Worm (Caenorhabditis elegans) whole organism, L1 larva: ENCODE measurements around the gene rpn-12.
A peak's percentile ranks its signal among the peaks of the same experiment; 100 is the strongest.

Experiments used
- C04F5.9 ChIP-seq: sonication (generic microtip); optimal IDR thresholded peaks from 2 replicates; lab custom pipeline; 2016; ENCODE audit warnings: missing genetic modification characterization, missing compliant biosample characterization
- C34B4.2 ChIP-seq: sonication (generic microtip); optimal IDR thresholded peaks from 2 replicates; lab custom pipeline; 2017; ENCODE audit warnings: mild to moderate bottlenecking, missing genetic modification characterization, missing compliant biosample characterization
- F16B12.6 ChIP-seq: fragments of 150-350 bp; optimal IDR thresholded peaks from 2 replicates; lab custom pipeline; 2014; ENCODE audit warnings: missing biosample characterization, missing genetic modification characterization
- Y116A8C.19 ChIP-seq: sonication (generic microtip); optimal IDR thresholded peaks from 2 replicates; lab custom pipeline; 2016; ENCODE audit warnings: missing compliant biosample characterization, missing genetic modification characterization, borderline replicate concordance
- aly-2 ChIP-seq: fragments of 150-350 bp; optimal IDR thresholded peaks from 2 replicates; lab custom pipeline; 2014; ENCODE audit warnings: missing biosample characterization, missing genetic modification characterization
- blmp-1 ChIP-seq: fragments of 150-350 bp; optimal IDR thresholded peaks from 2 replicates; lab custom pipeline; 2014; ENCODE audit warnings: missing biosample characterization, missing genetic modification characterization
- ceh-8 ChIP-seq: fragments of 200-800 bp; sonication (Bioruptor generic); optimal IDR thresholded peaks from 2 replicates; lab custom pipeline; 2018; ENCODE audit warnings: mild to moderate bottlenecking, missing genetic modification characterization, moderate library complexity, missing compliant biosample characterization
- ceh-88 ChIP-seq: fragments of 200-800 bp; sonication (Bioruptor generic); IDR thresholded peaks from 2 replicates; pipeline ENCODE4 v1.3.6; 2022; ENCODE audit warnings: missing genetic modification characterization, missing compliant biosample characterization
- dpl-1 ChIP-seq, 3 experiments: fragments of 150-350 bp in 2 of 3; sonication (generic microtip) in 1 of 3; optimal IDR thresholded peaks; 2 replicates each; lab custom pipeline; 2014 to 2017; ENCODE audit warnings: missing biosample characterization in 3 of 3, missing genetic modification characterization in 3 of 3, missing genetic modification reagents in 3 of 3
- efl-1 ChIP-seq, 4 experiments: fragments of 150-350 bp; optimal IDR thresholded peaks in 3 of 4; peaks in 1 of 4; 1 replicate in 1 of 4; 2 replicates in 3 of 4; lab custom pipeline; 2014; ENCODE audit warnings: missing biosample characterization in 2 of 4, missing genetic modification characterization in 2 of 4, missing genetic modification reagents in 2 of 4
- efl-3 ChIP-seq: fragments of 200-800 bp; sonication (Bioruptor generic); optimal IDR thresholded peaks from 2 replicates; lab custom pipeline; 2018; ENCODE audit warnings: mild to moderate bottlenecking, missing genetic modification characterization, missing compliant biosample characterization
- egl-27 ChIP-seq, 2 experiments: fragments of 150-350 bp in 1 of 2; sonication (generic microtip); optimal IDR thresholded peaks; 3 replicates each; lab custom pipeline; 2017 to 2018; ENCODE audit warnings: missing biosample characterization in 2 of 2, missing genetic modification characterization in 2 of 2, missing genetic modification reagents in 2 of 2
- ets-5 ChIP-seq: fragments of 200-800 bp; sonication (Bioruptor generic); IDR thresholded peaks from 2 replicates; pipeline ENCODE4 v1.3.6; 2022; ENCODE audit warnings: missing genetic modification characterization, missing compliant biosample characterization
- fkh-8 ChIP-seq: sonication (generic microtip); optimal IDR thresholded peaks from 2 replicates; lab custom pipeline; 2016; ENCODE audit warnings: mild to moderate bottlenecking, missing genetic modification characterization, missing compliant biosample characterization
- fos-1 ChIP-seq: fragments of 150-350 bp; optimal IDR thresholded peaks from 2 replicates; lab custom pipeline; 2014; ENCODE audit warnings: missing biosample characterization, missing genetic modification characterization
- hlh-4 ChIP-seq: sonication (generic microtip); optimal IDR thresholded peaks from 2 replicates; lab custom pipeline; 2016; ENCODE audit warnings: mild to moderate bottlenecking, missing genetic modification characterization, missing compliant biosample characterization
- hpl-2 ChIP-seq: fragments of 150-350 bp; optimal IDR thresholded peaks from 2 replicates; lab custom pipeline; 2014; ENCODE audit warnings: missing biosample characterization, missing genetic modification reagents, missing genetic modification characterization
- irx-1 ChIP-seq: sonication (generic microtip); optimal IDR thresholded peaks from 2 replicates; lab custom pipeline; 2016; ENCODE audit warnings: missing genetic modification characterization, missing compliant biosample characterization
- isw-1 ChIP-seq: fragments of 200-800 bp; sonication (Bioruptor generic); IDR thresholded peaks from 2 replicates; pipeline ENCODE4 v1.3.6; 2022; ENCODE audit warnings: missing genetic modification characterization, missing compliant biosample characterization
- jun-1 ChIP-seq: fragments of 150-350 bp; optimal IDR thresholded peaks from 2 replicates; lab custom pipeline; 2014; ENCODE audit warnings: missing biosample characterization, missing genetic modification reagents, missing genetic modification characterization
- lsy-2 ChIP-seq, 2 experiments: fragments of 150-350 bp; optimal IDR thresholded peaks; 2 replicates each; lab custom pipeline; 2014; ENCODE audit warnings: missing biosample characterization in 2 of 2, missing genetic modification characterization in 2 of 2
- mdl-1 ChIP-seq, 2 experiments: fragments of 150-350 bp; optimal IDR thresholded peaks; 2 replicates each; lab custom pipeline; 2014 to 2017; ENCODE audit warnings: missing biosample characterization in 2 of 2, missing genetic modification characterization in 2 of 2, inconsistent platforms in 1 of 2
- mef-2 ChIP-seq: fragments of 150-350 bp; optimal IDR thresholded peaks from 2 replicates; lab custom pipeline; 2014; ENCODE audit warnings: missing biosample characterization, missing genetic modification characterization
- mep-1 ChIP-seq: fragments of 150-350 bp; optimal IDR thresholded peaks from 2 replicates; lab custom pipeline; 2014; ENCODE audit warnings: missing biosample characterization, missing genetic modification characterization
- nhr-19 ChIP-seq: fragments of 200-800 bp; sonication (Bioruptor generic); conservative IDR thresholded peaks from 2 replicates; pipeline ENCODE4 v1.3.6; 2022; ENCODE audit warnings: missing genetic modification characterization, missing compliant biosample characterization
- nhr-20 ChIP-seq: sonication (generic microtip); optimal IDR thresholded peaks from 2 replicates; lab custom pipeline; 2016; ENCODE audit warnings: mild to moderate bottlenecking, missing genetic modification characterization, missing compliant biosample characterization
- nhr-237 ChIP-seq: fragments of 150-350 bp; optimal IDR thresholded peaks from 2 replicates; lab custom pipeline; 2014; ENCODE audit warnings: missing biosample characterization, missing genetic modification characterization
- nhr-71 ChIP-seq: sonication (generic microtip); optimal IDR thresholded peaks from 2 replicates; lab custom pipeline; 2016; ENCODE audit warnings: mild to moderate bottlenecking, missing genetic modification characterization, moderate library complexity, missing compliant biosample characterization
- nhr-76 ChIP-seq: sonication (generic microtip); optimal IDR thresholded peaks from 2 replicates; lab custom pipeline; 2017; ENCODE audit warnings: missing biosample characterization, missing genetic modification characterization
- nhr-84 ChIP-seq: sonication (generic microtip); optimal IDR thresholded peaks from 2 replicates; lab custom pipeline; 2017; ENCODE audit warnings: missing biosample characterization, missing genetic modification characterization
- nhr-85 ChIP-seq: sonication (generic microtip); peaks from one replicate; lab custom pipeline; 2016; ENCODE audit warnings: missing genetic modification characterization, inconsistent platforms, missing compliant biosample characterization
- nhr-90 ChIP-seq: sonication (generic microtip); optimal IDR thresholded peaks from 2 replicates; lab custom pipeline; 2016; ENCODE audit warnings: mild to moderate bottlenecking, missing genetic modification characterization, missing compliant biosample characterization; ENCODE audit not compliant: poor library complexity
- pag-3 ChIP-seq: sonication (generic microtip); optimal IDR thresholded peaks from 2 replicates; lab custom pipeline; 2017; ENCODE audit warnings: missing genetic modification characterization, mild to moderate bottlenecking, missing compliant biosample characterization, antibody characterized with exemption, borderline replicate concordance; ENCODE audit not compliant: insufficient read depth
- pax-3 ChIP-seq: fragments of 200-800 bp; sonication (Bioruptor generic); optimal IDR thresholded peaks from 2 replicates; lab custom pipeline; 2018; ENCODE audit warnings: mild to moderate bottlenecking, missing genetic modification characterization, moderate library complexity, missing compliant biosample characterization
- pqm-1 ChIP-seq: sonication (generic microtip); optimal IDR thresholded peaks from 3 replicates; lab custom pipeline; 2017; ENCODE audit warnings: missing biosample characterization, missing genetic modification characterization
- rnt-1 ChIP-seq: sonication (generic microtip); optimal IDR thresholded peaks from 2 replicates; lab custom pipeline; 2016; ENCODE audit warnings: mild to moderate bottlenecking, missing genetic modification characterization, moderate library complexity, missing compliant biosample characterization
- snu-23 ChIP-seq: sonication (generic microtip); optimal IDR thresholded peaks from 2 replicates; lab custom pipeline; 2016; ENCODE audit warnings: missing genetic modification characterization, missing compliant biosample characterization
- sox-4 ChIP-seq: sonication (generic microtip); optimal IDR thresholded peaks from 2 replicates; lab custom pipeline; 2016; ENCODE audit warnings: missing genetic modification characterization, missing compliant biosample characterization
- sptf-1 ChIP-seq: fragments of 150-350 bp; optimal IDR thresholded peaks from 2 replicates; lab custom pipeline; 2014; ENCODE audit warnings: missing biosample characterization, missing genetic modification characterization
- sup-37 ChIP-seq: fragments of 200-800 bp; sonication (Bioruptor generic); optimal IDR thresholded peaks from 2 replicates; lab custom pipeline; 2018; ENCODE audit warnings: mild to moderate bottlenecking, missing genetic modification characterization, missing compliant biosample characterization
- tlp-1 ChIP-seq: fragments of 150-350 bp; optimal IDR thresholded peaks from 2 replicates; lab custom pipeline; 2014; ENCODE audit warnings: missing biosample characterization, missing genetic modification characterization
- unc-130 ChIP-seq: fragments of 150-350 bp; optimal IDR thresholded peaks from 2 replicates; lab custom pipeline; 2017; ENCODE audit warnings: missing biosample characterization, missing genetic modification characterization, inconsistent platforms
- unc-30 ChIP-seq: sonication (generic microtip); optimal IDR thresholded peaks from 2 replicates; lab custom pipeline; 2017; ENCODE audit warnings: missing biosample characterization, missing genetic modification characterization
- unc-62 ChIP-seq: fragments of 150-350 bp; optimal IDR thresholded peaks from 2 replicates; lab custom pipeline; 2014; ENCODE audit warnings: missing biosample characterization, missing genetic modification reagents, missing genetic modification characterization
- vab-15 ChIP-seq: sonication (generic microtip); optimal IDR thresholded peaks from 2 replicates; lab custom pipeline; 2017; ENCODE audit warnings: missing genotype, mild to moderate bottlenecking, missing genetic modification characterization, missing compliant biosample characterization
- xbp-1 ChIP-seq: sonication (generic microtip); optimal IDR thresholded peaks from 2 replicates; lab custom pipeline; 2016; ENCODE audit warnings: missing genetic modification characterization, missing compliant biosample characterization
- ztf-4 ChIP-seq: fragments of 150-350 bp; optimal IDR thresholded peaks from 2 replicates; lab custom pipeline; 2014; ENCODE audit warnings: missing biosample characterization, missing genetic modification characterization

Gene rpn-12

DNA sequence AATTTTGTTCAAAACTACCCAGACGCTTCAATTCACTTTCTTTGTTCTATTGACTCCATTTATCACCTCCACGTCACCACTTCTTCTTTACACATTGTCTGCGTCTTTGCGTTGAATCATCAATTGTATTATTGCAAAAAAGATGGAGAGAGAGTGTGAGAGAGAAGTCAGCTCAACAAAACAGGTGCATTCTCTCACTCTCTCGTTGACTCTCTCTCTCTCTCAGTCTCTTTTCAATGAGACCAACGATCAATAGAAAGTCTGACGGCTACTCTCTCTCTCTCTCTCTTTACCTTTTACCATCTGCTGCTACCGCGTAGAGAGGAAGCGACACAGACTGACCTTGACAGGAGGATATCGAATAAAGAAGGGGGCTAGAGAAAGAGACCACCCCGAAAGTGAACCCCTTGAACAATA lies 17.2 kb upstream of the rpn-12 start (continued):
- TF ChIP-seq aly-2 (peak; percentile 91), fos-1 (peak; percentile 97), hpl-2 (no peak), pag-3 (tag; lab: Kevin White, UChicago) (no peak), Y116A8C.19 (tag; lab: Kevin White, UChicago) (no peak), nhr-19 (GFP tag; lab: Robert Waterston, UW) (peak; percentile 88), lsy-2 (tag; optimal IDR thresholded peaks at IDR 0.05; lab: Kevin White, UChicago) (peak; percentile 83 to 91), ceh-88 (no peak; the same call in 1 of the 2 replicates), blmp-1 (tag; lab: Kevin White, UChicago) (peak; percentile 98)

DNA sequence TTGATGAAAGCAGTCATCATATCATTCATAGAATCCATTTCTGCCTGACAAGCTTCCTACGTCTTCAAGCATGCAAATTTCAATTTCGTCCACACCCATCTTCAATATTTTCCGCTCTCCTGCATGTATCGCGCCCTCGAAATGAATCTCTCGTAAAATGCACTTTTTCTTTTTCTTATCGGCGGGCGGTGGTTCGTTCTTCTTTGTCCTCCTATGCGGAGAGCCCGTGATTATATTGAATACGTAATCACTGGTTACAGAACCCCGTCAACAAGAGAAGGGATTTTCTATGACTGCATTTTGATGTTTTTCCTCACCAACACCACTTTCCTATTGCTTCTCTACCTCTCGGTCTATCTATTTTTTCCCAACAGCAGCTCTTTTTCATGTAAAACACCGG lies 16.3 kb upstream of the rpn-12 start:
- TF ChIP-seq ztf-4 (tag; lab: Kevin White, UChicago): peak; percentile 30
- no peak for TF ChIP-seq pax-3 (tag; lab: Kevin White, UChicago)
- TF ChIP-seq ceh-88: peak; percentile 29; the same call in 1 of the 2 replicates
- TF ChIP-seq C34B4.2 (tag; lab: Kevin White, UChicago): no peak
- no peak for TF ChIP-seq Y116A8C.19 (tag; lab: Kevin White, UChicago)
- TF ChIP-seq unc-30 (tag; lab: Kevin White, UChicago): no peak
- no peak for TF ChIP-seq nhr-19 (GFP tag; lab: Robert Waterston, UW)
- TF ChIP-seq isw-1 (GFP tag; lab: Robert Waterston, UW): no peak
- TF ChIP-seq sup-37: no peak
- TF ChIP-seq dpl-1 (GFP tag; optimal IDR thresholded peaks at IDR 0.05; lab: Kevin White, UChicago): no peak
- no peak for TF ChIP-seq fos-1
- TF ChIP-seq vab-15 (tag; lab: Kevin White, UChicago): no peak
- TF ChIP-seq xbp-1 (tag; lab: Kevin White, UChicago): no peak
- TF ChIP-seq pqm-1: no peak
- no peak for TF ChIP-seq ceh-8 (GFP tag; lab: Kevin White, UChicago)
- no peak for TF ChIP-seq efl-3
- peak; percentile 67 for TF ChIP-seq nhr-85 (tag; lab: Kevin White, UChicago)
- TF ChIP-seq fkh-8 (tag; lab: Kevin White, UChicago): peak; percentile 0

DNA sequence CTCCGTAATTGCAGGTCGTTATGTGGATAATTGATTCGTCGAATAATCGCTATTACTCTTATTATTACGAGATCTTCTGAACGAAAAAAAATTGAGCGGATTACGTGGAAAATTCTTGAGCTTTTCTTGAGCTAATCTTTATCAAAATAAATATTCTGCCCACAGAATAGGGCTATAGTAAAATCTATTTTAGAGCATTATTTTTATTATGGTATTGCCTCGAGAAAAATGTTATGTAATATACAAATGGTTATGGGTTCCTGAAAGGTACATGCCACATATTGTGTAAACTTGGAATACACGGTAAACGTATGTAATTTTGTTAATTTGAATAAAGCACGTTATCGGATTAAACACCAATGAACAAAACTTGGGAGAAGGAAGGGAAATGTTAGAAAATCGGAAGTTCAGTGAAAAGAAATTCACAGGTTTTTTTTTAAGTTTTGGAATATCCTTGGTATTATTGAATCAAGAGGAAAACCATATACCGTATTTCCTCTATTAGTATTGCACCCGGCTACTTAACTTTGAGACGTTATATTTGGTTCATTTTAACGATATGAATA lies 15.7 kb upstream of the rpn-12 start:
- TF ChIP-seq sptf-1 (tag; lab: Kevin White, UChicago) (no peak), nhr-84 (tag; lab: Kevin White, UChicago) (no peak), snu-23 (peak; percentile 30), nhr-90 (tag; lab: Kevin White, UChicago) (peak; percentile 67), fkh-8 (tag; lab: Kevin White, UChicago) (no peak), mdl-1 (tag; optimal IDR thresholded peaks at IDR 0.05; lab: Kevin White, UChicago) (no peak), xbp-1 (tag; lab: Kevin White, UChicago) (peak; percentile 9), unc-62 (GFP tag; lab: Kevin White, UChicago) (no peak), F16B12.6 (tag; lab: Kevin White, UChicago) (no peak), ets-5 (GFP tag; lab: Robert Waterston, UW) (no peak), unc-130 (tag; lab: Kevin White, UChicago) (no peak), rnt-1 (tag; lab: Kevin White, UChicago) (no peak), irx-1 (tag; lab: Kevin White, UChicago) (no peak), egl-27 (tag; optimal IDR thresholded peaks at IDR 0.05; lab: Kevin White, UChicago) (no peak), dpl-1 (GFP tag; optimal IDR thresholded peaks at IDR 0.05; lab: Kevin White, UChicago) (no peak), efl-1 (optimal IDR thresholded peaks at IDR 0.05; lab: Kevin White, UChicago) (peak in 1 of 2 experiments; percentile 2), efl-1 (GFP tag; optimal IDR thresholded peaks at IDR 0.05 in 1 of 2; lab: Kevin White, UChicago) (peak in 1 of 2 experiments; percentile 85), sox-4 (tag; lab: Kevin White, UChicago) (no peak), blmp-1 (tag; lab: Kevin White, UChicago) (peak; percentile 10), nhr-71 (tag; lab: Kevin White, UChicago) (peak; percentile 72), nhr-76 (tag; lab: Kevin White, UChicago) (no peak), hlh-4 (tag; lab: Kevin White, UChicago) (no peak), nhr-237 (tag; lab: Kevin White, UChicago) (no peak), nhr-20 (tag; lab: Kevin White, UChicago) (peak; percentile 8), tlp-1 (no peak), C04F5.9 (tag; lab: Kevin White, UChicago) (no peak), ztf-4 (tag; lab: Kevin White, UChicago) (peak; percentile 83), jun-1 (peak; percentile 17), aly-2 (peak; percentile 75), lsy-2 (tag; optimal IDR thresholded peaks at IDR 0.05; lab: Kevin White, UChicago) (peak; percentile 25 to 59), mef-2 (tag; lab: Kevin White, UChicago) (no peak), fos-1 (peak; percentile 53), Y116A8C.19 (tag; lab: Kevin White, UChicago) (no peak), mep-1 (tag; lab: Kevin White, UChicago) (no peak), nhr-85 (tag; lab: Kevin White, UChicago) (no peak)
